Worm (Caenorhabditis elegans) whole organism, young adult: Measurements from ENCODE around the gene rps-4.

Experiments used
- B0019.2 ChIP-seq: fragments of 200-800 bp; sonication (Bioruptor generic); conservative IDR thresholded peaks from 2 replicates; pipeline ENCODE4 v1.3.6; 2022; ENCODE audit warnings: missing genetic modification reagents, missing genetic modification characterization, missing compliant biosample characterization
- F49E8.2 ChIP-seq: sonication (generic microtip); optimal IDR thresholded peaks from 3 replicates; lab custom pipeline; 2017; ENCODE audit warnings: missing genetic modification characterization, mild to moderate bottlenecking, missing compliant biosample characterization, antibody characterized with exemption, moderate library complexity; ENCODE audit not compliant: insufficient read depth
- F57C9.4 ChIP-seq: sonication (generic microtip); optimal IDR thresholded peaks from 2 replicates; lab custom pipeline; 2017; ENCODE audit warnings: mild to moderate bottlenecking, missing genetic modification characterization, missing compliant biosample characterization
- Y53G8AR.9 ChIP-seq: fragments of 200-800 bp; sonication (Bioruptor generic); conservative IDR thresholded peaks from 2 replicates; pipeline ENCODE4 v1.3.6; 2022; ENCODE audit warnings: missing genetic modification reagents, missing genetic modification characterization, missing compliant biosample characterization
- unc-62 ChIP-seq: fragments of 150-350 bp; optimal IDR thresholded peaks from 2 replicates; lab custom pipeline; 2014; ENCODE audit warnings: missing biosample characterization, missing genetic modification reagents, missing genetic modification characterization
- ztf-6 ChIP-seq: fragments of 200-800 bp; sonication (Bioruptor generic); IDR thresholded peaks from 2 replicates; pipeline ENCODE4 v1.3.6; 2022; ENCODE audit warnings: missing genetic modification reagents, missing genetic modification characterization, missing compliant biosample characterization

DNA sequence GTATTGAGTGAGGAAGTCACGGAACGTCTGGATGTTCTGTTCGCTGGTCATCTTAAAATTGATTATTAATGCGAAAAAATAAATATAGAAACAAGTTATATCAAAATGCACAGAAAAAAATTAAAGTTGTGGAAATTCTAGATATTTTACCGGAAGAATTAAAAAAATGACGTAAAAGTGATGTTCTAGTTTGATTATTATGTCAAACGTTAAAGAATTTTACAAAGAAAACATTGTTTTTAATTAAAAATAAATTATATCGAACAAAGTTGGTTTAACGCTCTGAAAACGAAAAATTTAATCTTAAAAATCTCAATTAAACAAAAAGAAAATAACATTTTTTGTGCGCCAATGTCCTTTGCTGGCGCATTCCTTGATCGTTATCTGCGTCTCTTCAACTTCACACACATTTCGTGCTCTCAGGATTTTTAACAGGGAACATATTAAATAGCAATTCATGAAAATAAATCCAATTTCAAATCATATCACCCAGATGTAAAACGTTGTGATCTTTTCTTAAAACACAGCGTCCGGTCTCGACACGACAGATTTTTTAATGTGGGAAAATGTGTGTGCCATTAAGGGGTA is 39.8 kb downstream of the rps-4 start, which contains the start of gene tin-9.1:
- TF ChIP-seq ztf-6 (GFP tag; lab: Robert Waterston, UW) (no peak), F57C9.4 (tag; lab: Kevin White, UChicago) (no peak), Y53G8AR.9 (GFP tag; lab: Robert Waterston, UW) (no peak), unc-62 (GFP tag; lab: Kevin White, UChicago) (no peak), B0019.2 (GFP tag; lab: Robert Waterston, UW) (no peak), F49E8.2 (tag; lab: Kevin White, UChicago) (peak; percentile 29)
